Worm (Caenorhabditis elegans) whole organism, L1 larva: ENCODE data around the gene prmt-9.

Source experiments
- C16A3.4 ChIP-seq: fragments of 150-350 bp; optimal IDR thresholded peaks from 2 replicates; lab custom pipeline; 2014; ENCODE audit warnings: missing biosample characterization, missing genetic modification characterization
- C34B4.2 ChIP-seq: sonication (generic microtip); optimal IDR thresholded peaks from 2 replicates; lab custom pipeline; 2017; ENCODE audit warnings: mild to moderate bottlenecking, missing genetic modification characterization, missing compliant biosample characterization
- F16B12.6 ChIP-seq: fragments of 150-350 bp; optimal IDR thresholded peaks from 2 replicates; lab custom pipeline; 2014; ENCODE audit warnings: missing biosample characterization, missing genetic modification characterization
- aha-1 ChIP-seq: fragments of 150-350 bp; optimal IDR thresholded peaks from 2 replicates; lab custom pipeline; 2014; ENCODE audit warnings: missing biosample characterization, missing genetic modification characterization
- alr-1 ChIP-seq: fragments of 200-800 bp; sonication (Bioruptor generic); optimal IDR thresholded peaks from 2 replicates; lab custom pipeline; 2018; ENCODE audit warnings: borderline replicate concordance, mild to moderate bottlenecking, missing genetic modification characterization, missing compliant biosample characterization
- aly-2 ChIP-seq: fragments of 150-350 bp; optimal IDR thresholded peaks from 2 replicates; lab custom pipeline; 2014; ENCODE audit warnings: missing biosample characterization, missing genetic modification characterization
- blmp-1 ChIP-seq: fragments of 150-350 bp; optimal IDR thresholded peaks from 2 replicates; lab custom pipeline; 2014; ENCODE audit warnings: missing biosample characterization, missing genetic modification characterization
- ceh-63 ChIP-seq: fragments of 200-800 bp; sonication (Bioruptor generic); optimal IDR thresholded peaks from 2 replicates; lab custom pipeline; 2018; ENCODE audit warnings: mild to moderate bottlenecking, missing genetic modification characterization, missing compliant biosample characterization
- ceh-8 ChIP-seq: fragments of 200-800 bp; sonication (Bioruptor generic); optimal IDR thresholded peaks from 2 replicates; lab custom pipeline; 2018; ENCODE audit warnings: mild to moderate bottlenecking, missing genetic modification characterization, moderate library complexity, missing compliant biosample characterization
- ceh-88 ChIP-seq: fragments of 200-800 bp; sonication (Bioruptor generic); IDR thresholded peaks from 2 replicates; pipeline ENCODE4 v1.3.6; 2022; ENCODE audit warnings: missing genetic modification characterization, missing compliant biosample characterization
- ces-1 ChIP-seq: fragments of 150-350 bp; optimal IDR thresholded peaks from 2 replicates; lab custom pipeline; 2014; ENCODE audit warnings: missing biosample characterization, missing genetic modification reagents, missing genetic modification characterization
- dsc-1 ChIP-seq: sonication (generic microtip); optimal IDR thresholded peaks from 2 replicates; lab custom pipeline; 2016; ENCODE audit warnings: mild to moderate bottlenecking, missing genetic modification characterization, missing compliant biosample characterization
- efl-1 ChIP-seq, 4 experiments: fragments of 150-350 bp; optimal IDR thresholded peaks in 3 of 4; peaks in 1 of 4; 1 replicate in 1 of 4; 2 replicates in 3 of 4; lab custom pipeline; 2014; ENCODE audit warnings: missing biosample characterization in 2 of 4, missing genetic modification characterization in 2 of 4, missing genetic modification reagents in 2 of 4
- efl-3 ChIP-seq: fragments of 200-800 bp; sonication (Bioruptor generic); optimal IDR thresholded peaks from 2 replicates; lab custom pipeline; 2018; ENCODE audit warnings: mild to moderate bottlenecking, missing genetic modification characterization, missing compliant biosample characterization
- egl-13 ChIP-seq: sonication (generic microtip); optimal IDR thresholded peaks from 2 replicates; lab custom pipeline; 2016; ENCODE audit warnings: missing genotype, missing genetic modification reagents, missing genetic modification characterization, missing compliant biosample characterization
- egl-27 ChIP-seq, 2 experiments: fragments of 150-350 bp in 1 of 2; sonication (generic microtip); optimal IDR thresholded peaks; 3 replicates each; lab custom pipeline; 2017 to 2018; ENCODE audit warnings: missing biosample characterization in 2 of 2, missing genetic modification characterization in 2 of 2, missing genetic modification reagents in 2 of 2
- elt-2 ChIP-seq: sonication (generic microtip); optimal IDR thresholded peaks from 2 replicates; lab custom pipeline; 2016; ENCODE audit warnings: missing genetic modification characterization, mild to moderate bottlenecking, inconsistent platforms, missing compliant biosample characterization, missing genetic modification reagents
- fkh-10 ChIP-seq: sonication (generic microtip); optimal IDR thresholded peaks from 2 replicates; lab custom pipeline; 2017; ENCODE audit warnings: missing biosample characterization, missing genetic modification reagents, missing genetic modification characterization
- grh-1 ChIP-seq: fragments of 200-800 bp; sonication (Bioruptor generic); IDR thresholded peaks from 2 replicates; pipeline ENCODE4 v1.3.6; 2022; ENCODE audit warnings: missing genetic modification reagents, missing genetic modification characterization, missing compliant biosample characterization
- hlh-17 ChIP-seq: fragments of 200-800 bp; sonication (Bioruptor generic); optimal IDR thresholded peaks from 2 replicates; lab custom pipeline; 2018; ENCODE audit warnings: missing genetic modification characterization, mild to moderate bottlenecking, missing compliant biosample characterization, moderate library complexity, borderline replicate concordance
- hpl-2 ChIP-seq: fragments of 150-350 bp; optimal IDR thresholded peaks from 2 replicates; lab custom pipeline; 2014; ENCODE audit warnings: missing biosample characterization, missing genetic modification reagents, missing genetic modification characterization
- jun-1 ChIP-seq: fragments of 150-350 bp; optimal IDR thresholded peaks from 2 replicates; lab custom pipeline; 2014; ENCODE audit warnings: missing biosample characterization, missing genetic modification reagents, missing genetic modification characterization
- lin-14 ChIP-seq: fragments of 200-800 bp; sonication (Bioruptor generic); optimal IDR thresholded peaks from 2 replicates; lab custom pipeline; 2018; ENCODE audit warnings: mild to moderate bottlenecking, missing genetic modification characterization, moderate library complexity, missing compliant biosample characterization
- lin-35 ChIP-seq, 2 experiments: fragments of 150-350 bp; optimal IDR thresholded peaks; 2 replicates each; lab custom pipeline; 2014; ENCODE audit warnings: missing biosample characterization in 2 of 2, missing genetic modification characterization in 2 of 2, missing genetic modification reagents in 2 of 2
- lin-39 ChIP-seq: fragments of 150-350 bp; optimal IDR thresholded peaks from 2 replicates; lab custom pipeline; 2014; ENCODE audit warnings: missing biosample characterization, missing genetic modification reagents, missing genetic modification characterization
- lsy-2 ChIP-seq, 2 experiments: fragments of 150-350 bp; optimal IDR thresholded peaks; 2 replicates each; lab custom pipeline; 2014; ENCODE audit warnings: missing biosample characterization in 2 of 2, missing genetic modification characterization in 2 of 2
- mef-2 ChIP-seq: fragments of 150-350 bp; optimal IDR thresholded peaks from 2 replicates; lab custom pipeline; 2014; ENCODE audit warnings: missing biosample characterization, missing genetic modification characterization
- mep-1 ChIP-seq: fragments of 150-350 bp; optimal IDR thresholded peaks from 2 replicates; lab custom pipeline; 2014; ENCODE audit warnings: missing biosample characterization, missing genetic modification characterization
- nhr-11 ChIP-seq: fragments of 150-350 bp; optimal IDR thresholded peaks from 2 replicates; lab custom pipeline; 2014; ENCODE audit warnings: missing biosample characterization, missing genetic modification characterization
- nhr-12 ChIP-seq: sonication (generic microtip); optimal IDR thresholded peaks from 2 replicates; lab custom pipeline; 2017; ENCODE audit warnings: missing biosample characterization, missing genetic modification characterization
- nhr-19 ChIP-seq: fragments of 200-800 bp; sonication (Bioruptor generic); conservative IDR thresholded peaks from 2 replicates; pipeline ENCODE4 v1.3.6; 2022; ENCODE audit warnings: missing genetic modification characterization, missing compliant biosample characterization
- nhr-20 ChIP-seq: sonication (generic microtip); optimal IDR thresholded peaks from 2 replicates; lab custom pipeline; 2016; ENCODE audit warnings: mild to moderate bottlenecking, missing genetic modification characterization, missing compliant biosample characterization
- nhr-28 ChIP-seq: fragments of 150-350 bp; optimal IDR thresholded peaks from 2 replicates; lab custom pipeline; 2014; ENCODE audit warnings: missing biosample characterization, missing genetic modification characterization
- nhr-85 ChIP-seq: sonication (generic microtip); peaks from one replicate; lab custom pipeline; 2016; ENCODE audit warnings: missing genetic modification characterization, inconsistent platforms, missing compliant biosample characterization
- nhr-90 ChIP-seq: sonication (generic microtip); optimal IDR thresholded peaks from 2 replicates; lab custom pipeline; 2016; ENCODE audit warnings: mild to moderate bottlenecking, missing genetic modification characterization, missing compliant biosample characterization; ENCODE audit not compliant: poor library complexity
- pax-3 ChIP-seq: fragments of 200-800 bp; sonication (Bioruptor generic); optimal IDR thresholded peaks from 2 replicates; lab custom pipeline; 2018; ENCODE audit warnings: mild to moderate bottlenecking, missing genetic modification characterization, moderate library complexity, missing compliant biosample characterization
- sox-4 ChIP-seq: sonication (generic microtip); optimal IDR thresholded peaks from 2 replicates; lab custom pipeline; 2016; ENCODE audit warnings: missing genetic modification characterization, missing compliant biosample characterization
- sptf-1 ChIP-seq: fragments of 150-350 bp; optimal IDR thresholded peaks from 2 replicates; lab custom pipeline; 2014; ENCODE audit warnings: missing biosample characterization, missing genetic modification characterization
- sup-37 ChIP-seq: fragments of 200-800 bp; sonication (Bioruptor generic); optimal IDR thresholded peaks from 2 replicates; lab custom pipeline; 2018; ENCODE audit warnings: mild to moderate bottlenecking, missing genetic modification characterization, missing compliant biosample characterization
- tbx-2 ChIP-seq: sonication (generic microtip); optimal IDR thresholded peaks from 2 replicates; lab custom pipeline; 2016; ENCODE audit warnings: missing genetic modification characterization, missing compliant biosample characterization
- unc-130 ChIP-seq: fragments of 150-350 bp; optimal IDR thresholded peaks from 2 replicates; lab custom pipeline; 2017; ENCODE audit warnings: missing biosample characterization, missing genetic modification characterization, inconsistent platforms
- unc-62 ChIP-seq: fragments of 150-350 bp; optimal IDR thresholded peaks from 2 replicates; lab custom pipeline; 2014; ENCODE audit warnings: missing biosample characterization, missing genetic modification reagents, missing genetic modification characterization
- unc-98 ChIP-seq: fragments of 200-800 bp; sonication (Bioruptor generic); IDR thresholded peaks from 2 replicates; pipeline ENCODE4 v1.3.6; 2022; ENCODE audit warnings: missing genetic modification characterization, missing compliant biosample characterization
- vab-15 ChIP-seq: sonication (generic microtip); optimal IDR thresholded peaks from 2 replicates; lab custom pipeline; 2017; ENCODE audit warnings: missing genotype, mild to moderate bottlenecking, missing genetic modification characterization, missing compliant biosample characterization
- xbp-1 ChIP-seq: sonication (generic microtip); optimal IDR thresholded peaks from 2 replicates; lab custom pipeline; 2016; ENCODE audit warnings: missing genetic modification characterization, missing compliant biosample characterization

prmt-9 gene

DNA sequence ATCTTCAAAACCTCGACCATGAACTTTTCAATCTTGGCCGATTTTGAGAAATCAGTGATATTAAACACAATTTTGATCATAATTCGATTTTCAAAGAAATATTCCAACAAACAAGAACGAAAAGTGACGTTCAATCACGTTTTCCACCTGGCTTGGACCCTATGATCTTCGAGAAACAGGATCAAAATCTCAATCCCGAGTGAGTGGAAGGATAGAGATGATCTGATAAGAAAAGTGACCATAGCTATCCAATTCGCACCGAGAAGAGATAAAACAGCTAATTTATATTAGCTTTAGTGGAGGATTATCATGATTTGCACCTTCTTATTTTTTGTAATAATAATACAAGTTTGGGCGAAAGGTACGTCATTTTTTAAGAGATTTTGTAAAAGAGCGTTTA is 36.9 kb upstream of the prmt-9 start, which contains the start of gene T23F6.2:
T23F6.2 (plus strand) TSS at position 251 of the 400 bp plus-strand sequence.
- TF ChIP-seq vab-15 (tag; lab: Kevin White, UChicago) (no peak), ceh-88 (GFP tag; lab: Robert Waterston, UW) (no peak), blmp-1 (peak; percentile 68), pax-3 (tag; lab: Kevin White, UChicago) (no peak), sup-37 (GFP tag; lab: Kevin White, UChicago) (no peak), elt-2 (tag; lab: Kevin White, UChicago) (no peak), dsc-1 (peak; percentile 15)

DNA sequence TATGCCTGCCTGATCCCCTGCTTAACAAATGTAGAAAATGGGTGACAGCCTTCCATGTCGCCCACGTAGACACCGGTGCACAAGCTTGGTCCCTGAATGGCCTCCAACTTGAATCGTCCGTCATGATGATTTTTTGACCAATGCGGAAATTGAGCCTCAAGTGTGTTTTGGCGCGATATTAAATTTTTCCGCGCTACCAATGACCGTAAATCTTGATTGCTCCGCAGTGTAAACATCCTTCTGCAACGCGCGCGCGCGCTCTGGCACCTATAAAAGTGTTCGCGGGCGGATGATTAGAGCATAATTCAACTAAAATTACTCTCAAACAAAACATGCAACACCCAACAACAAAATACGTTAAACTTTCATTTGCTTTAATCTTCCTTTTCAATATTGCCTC is 35.5 kb upstream of the prmt-9 start, which contains the start of gene idpp-7:
idpp-7 (plus strand) TSS at position 301 of the 400 bp plus-strand sequence.
- TF ChIP-seq nhr-85 (tag; lab: Kevin White, UChicago) (peak; percentile 41), unc-62 (no peak), efl-1 (optimal IDR thresholded peaks at IDR 0.05; lab: Kevin White, UChicago) (no peak), efl-1 (GFP tag; optimal IDR thresholded peaks at IDR 0.05 in 1 of 2; lab: Kevin White, UChicago) (peak in 1 of 2 experiments; percentile 7)

DNA sequence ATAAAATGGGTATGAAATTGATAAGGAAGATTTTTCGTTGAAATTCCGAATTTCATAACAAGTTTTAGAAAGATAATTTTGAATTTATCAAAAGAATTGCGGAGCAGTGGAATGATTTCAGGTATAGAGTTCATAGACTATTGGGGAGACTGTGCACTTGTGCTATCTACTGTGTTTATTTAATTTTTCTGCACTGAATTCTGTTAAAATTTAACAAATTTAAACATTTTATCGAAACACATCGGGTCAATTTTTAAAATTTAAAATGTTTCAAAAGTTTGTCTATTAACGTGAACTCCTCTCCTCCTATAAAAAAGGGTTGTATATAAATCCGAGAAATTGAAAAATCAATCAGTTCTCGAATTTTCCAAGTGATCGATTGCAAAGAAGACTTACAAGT is 33.4 kb upstream of the prmt-9 start, which contains the start of gene C27D8.1:
C27D8.1 (plus strand) TSS at position 301 of the 400 bp plus-strand sequence.
- TF ChIP-seq F16B12.6 (tag; lab: Kevin White, UChicago): no peak
- no peak for TF ChIP-seq nhr-28 (tag; lab: Kevin White, UChicago)

DNA sequence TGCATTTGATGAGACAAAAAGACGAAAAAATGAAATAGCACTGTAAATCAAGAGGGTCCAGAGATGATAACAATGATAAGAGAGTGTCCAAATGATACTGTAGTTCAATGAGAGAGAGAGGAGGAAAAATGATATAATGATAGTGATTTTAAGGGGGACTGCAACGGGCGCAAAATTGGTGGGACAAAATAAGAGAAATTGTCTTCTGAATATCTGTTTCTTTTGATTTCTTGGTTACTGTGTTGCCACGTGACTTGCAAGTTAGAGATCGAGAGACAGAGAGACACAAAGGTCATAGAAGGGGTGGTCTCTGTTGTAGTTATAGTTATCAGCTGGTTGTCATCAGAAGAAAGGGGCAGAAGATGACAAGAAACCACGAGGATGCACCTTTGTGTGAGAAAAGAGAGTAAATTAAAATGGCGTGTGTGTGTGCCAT is 31.8 kb upstream of the prmt-9 start:
- TF ChIP-seq aly-2: no peak
- TF ChIP-seq ceh-63 (GFP tag; lab: Kevin White, UChicago): no peak
- peak in 1 of 2 experiments; percentile 81 for TF ChIP-seq lin-35 (GFP tag; optimal IDR thresholded peaks at IDR 0.05; lab: Kevin White, UChicago)
- TF ChIP-seq C16A3.4 (tag; lab: Kevin White, UChicago): peak; percentile 23
- TF ChIP-seq hpl-2 (GFP tag; lab: Kevin White, UChicago): no peak
- TF ChIP-seq nhr-11 (tag; lab: Kevin White, UChicago): no peak
- no peak for TF ChIP-seq lin-39 (tag; lab: Kevin White, UChicago)
- no peak for TF ChIP-seq alr-1 (tag; lab: Kevin White, UChicago)
- TF ChIP-seq lin-14: peak; percentile 81
- peak; percentile 47 for TF ChIP-seq unc-130 (tag; lab: Kevin White, UChicago)
- peak; percentile 8 to 26 for TF ChIP-seq efl-1 (optimal IDR thresholded peaks at IDR 0.05; lab: Kevin White, UChicago)
- peak; percentile 13 to 93 for TF ChIP-seq efl-1 (GFP tag; optimal IDR thresholded peaks at IDR 0.05 in 1 of 2; lab: Kevin White, UChicago)
- peak; percentile 63 for TF ChIP-seq nhr-19 (GFP tag; lab: Robert Waterston, UW)
- no peak for TF ChIP-seq nhr-12 (tag; lab: Kevin White, UChicago)
- no peak for TF ChIP-seq pax-3 (tag; lab: Kevin White, UChicago)
- no peak for TF ChIP-seq C34B4.2 (tag; lab: Kevin White, UChicago)
- no peak for TF ChIP-seq efl-3 (GFP tag; lab: Kevin White, UChicago)
- TF ChIP-seq nhr-85 (tag; lab: Kevin White, UChicago): peak; percentile 95
- TF ChIP-seq mef-2 (tag; lab: Kevin White, UChicago): no peak
- TF ChIP-seq F16B12.6 (tag; lab: Kevin White, UChicago): no peak
- TF ChIP-seq ceh-8 (GFP tag; lab: Kevin White, UChicago): no peak
- TF ChIP-seq unc-98 (GFP tag; lab: Robert Waterston, UW): no peak
- peak; percentile 80 for TF ChIP-seq blmp-1
- TF ChIP-seq ces-1: no peak
- TF ChIP-seq aha-1 (tag; lab: Kevin White, UChicago): no peak
- peak; percentile 79 for TF ChIP-seq tbx-2 (tag; lab: Kevin White, UChicago)
- peak; percentile 50 to 82 for TF ChIP-seq lsy-2 (tag; optimal IDR thresholded peaks at IDR 0.05; lab: Kevin White, UChicago)
- TF ChIP-seq hlh-17 (GFP tag; lab: Kevin White, UChicago): no peak
- no peak for TF ChIP-seq sptf-1 (tag; lab: Kevin White, UChicago)
- TF ChIP-seq fkh-10 (GFP tag; lab: Kevin White, UChicago): no peak
- no peak for TF ChIP-seq egl-13 (tag; lab: Kevin White, UChicago)
- no peak for TF ChIP-seq xbp-1 (tag; lab: Kevin White, UChicago)
- no peak for TF ChIP-seq sox-4 (tag; lab: Kevin White, UChicago)
- TF ChIP-seq grh-1 (GFP tag; lab: Robert Waterston, UW): peak; percentile 56
- peak in 1 of 2 experiments; percentile 2 for TF ChIP-seq egl-27 (tag; optimal IDR thresholded peaks at IDR 0.05; lab: Kevin White, UChicago)
- peak; percentile 93 for TF ChIP-seq nhr-20
- peak; percentile 58 for TF ChIP-seq jun-1 (tag; lab: Kevin White, UChicago)
- TF ChIP-seq nhr-90: peak; percentile 84
- peak; percentile 25 for TF ChIP-seq mep-1
